Fruit fly (Drosophila melanogaster): ENCODE results near the gene CG9536.
A peak's percentile ranks its signal among the peaks of the same experiment; 100 is the strongest.

The CG9536 gene

dm6 chr2L:6461497-6461896 is 15.3 kb downstream of the CG9536 start (continued):
- TF ChIP-seq sens (GFP tag), result peak; percentile 55
- no peak for TF ChIP-seq Doc2 (GFP tag; IDR thresholded peaks at IDR 0.05)
- TF ChIP-seq CG4328 (GFP tag; optimal IDR thresholded peaks at IDR 0.05), result peak; percentile 25
- no peak for TF ChIP-seq dm (GFP tag; optimal IDR thresholded peaks at IDR 0.05)
- TF ChIP-seq Blimp-1 (GFP tag; optimal IDR thresholded peaks at IDR 0.05), result peak; percentile 52
- no peak for TF ChIP-seq CrebB (tag; optimal IDR thresholded peaks at IDR 0.05)
- no peak for TF ChIP-seq CG14965 (GFP tag; optimal IDR thresholded peaks at IDR 0.05; ENCODE audit: borderline replicate concordance)
- TF ChIP-seq crp (GFP tag; optimal IDR thresholded peaks at IDR 0.05), result no peak
- TF ChIP-seq h (optimal IDR thresholded peaks at IDR 0.05), result no peak
- TF ChIP-seq B-H1 (GFP tag; IDR thresholded peaks at IDR 0.05), result no peak; the same call in 2 of the 3 replicates
- TF ChIP-seq CG3407 (GFP tag; optimal IDR thresholded peaks at IDR 0.05), result peak; percentile 31
- no peak for TF ChIP-seq dysf (GFP tag; IDR thresholded peaks at IDR 0.05)
- TF ChIP-seq otp (GFP tag; IDR thresholded peaks at IDR 0.05), result no peak
- no peak for TF ChIP-seq Hsf (GFP tag; optimal IDR thresholded peaks at IDR 0.05)
- no peak for TF ChIP-seq CG8944 (GFP tag; optimal IDR thresholded peaks at IDR 0.05)
- TF ChIP-seq CG2202 (tag; optimal IDR thresholded peaks at IDR 0.05), result peak; percentile 1
- TF ChIP-seq Trl (optimal IDR thresholded peaks at IDR 0.05), result no peak
- TF ChIP-seq Trl (GFP tag; optimal IDR thresholded peaks at IDR 0.05), result no peak
- TF ChIP-seq CG13424 (tag; optimal IDR thresholded peaks at IDR 0.05), result peak; percentile 48
- no peak for TF ChIP-seq Hr39 (optimal IDR thresholded peaks at IDR 0.05)
- no peak for TF ChIP-seq CG32772 (GFP tag; IDR thresholded peaks at IDR 0.05)
- no peak for TF ChIP-seq CG30403 (GFP tag; optimal IDR thresholded peaks at IDR 0.05)
- no peak for TF ChIP-seq Fer2 (tag; optimal IDR thresholded peaks at IDR 0.05)
- peak; percentile 7 for TF ChIP-seq CG1233 (GFP tag; optimal IDR thresholded peaks at IDR 0.05)
- no peak for TF ChIP-seq CG4282 (GFP tag; optimal IDR thresholded peaks at IDR 0.05)
- peak; percentile 19 for TF ChIP-seq CG13296 (GFP tag; optimal IDR thresholded peaks at IDR 0.05)
- no peak for TF ChIP-seq CG3838 (GFP tag; optimal IDR thresholded peaks at IDR 0.05)
- TF ChIP-seq CG16863 (GFP tag; optimal IDR thresholded peaks at IDR 0.05), result no peak
- TF ChIP-seq CG15269 (tag; optimal IDR thresholded peaks at IDR 0.05), result peak; percentile 16
- no peak for TF ChIP-seq CG12769 (tag; optimal IDR thresholded peaks at IDR 0.05)
- no peak for TF ChIP-seq CG11093 (GFP tag; IDR thresholded peaks at IDR 0.05)
- TF ChIP-seq CG7987 (GFP tag; optimal IDR thresholded peaks at IDR 0.05), result peak; percentile 65
- TF ChIP-seq amos (GFP tag; IDR thresholded peaks at IDR 0.05; ENCODE audit: partially characterized antibody), result no peak
- no peak for TF ChIP-seq CG30431 (GFP tag; optimal IDR thresholded peaks at IDR 0.05)
- no peak for TF ChIP-seq Oli (tag; optimal IDR thresholded peaks at IDR 0.05)
- TF ChIP-seq Gsc (GFP tag; IDR thresholded peaks at IDR 0.05), result no peak
- TF ChIP-seq Mad (GFP tag; optimal IDR thresholded peaks at IDR 0.05), result no peak
- no peak for TF ChIP-seq HLH54F (GFP tag; optimal IDR thresholded peaks at IDR 0.05)
- TF ChIP-seq mld (GFP tag; IDR thresholded peaks at IDR 0.05; ENCODE audit: partially characterized antibody), result no peak
- TF ChIP-seq Max (GFP tag; optimal IDR thresholded peaks at IDR 0.05), result no peak
- no peak for TF ChIP-seq Ets97D (GFP tag; optimal IDR thresholded peaks at IDR 0.05)
- no peak for TF ChIP-seq CG16815 (GFP tag; optimal IDR thresholded peaks at IDR 0.05)
- peak; percentile 43; the same call in 1 of the 2 replicates for TF ChIP-seq stc (GFP tag; IDR thresholded peaks at IDR 0.05)
- TF ChIP-seq CG33213 (GFP tag; optimal IDR thresholded peaks at IDR 0.05), result peak; percentile 33
- no peak for TF ChIP-seq Xbp1 (GFP tag; optimal IDR thresholded peaks at IDR 0.05)
- TF ChIP-seq cwo (GFP tag; optimal IDR thresholded peaks at IDR 0.05), result no peak
- TF ChIP-seq zen2 (GFP tag; IDR thresholded peaks at IDR 0.05; ENCODE audit: partially characterized antibody), result no peak
- TF ChIP-seq gem (tag; optimal IDR thresholded peaks at IDR 0.05), result peak; percentile 23
- TF ChIP-seq CG12744 (GFP tag; optimal IDR thresholded peaks at IDR 0.05), result no peak
- TF ChIP-seq insv (GFP tag; optimal IDR thresholded peaks at IDR 0.05), result no peak
- no peak for TF ChIP-seq CG13775 (GFP tag; optimal IDR thresholded peaks at IDR 0.05)
- TF ChIP-seq Deaf1 (tag; optimal IDR thresholded peaks at IDR 0.05), result no peak
